Fruit fly (Drosophila melanogaster) whole organism, prepupa: ENCODE results near the gene CG8500.
A peak's percentile ranks its signal among the peaks of the same experiment; 100 is the strongest.

Source experiments
- Blimp-1 ChIP-seq: fragments of 200-800 bp; sonication (Bioruptor generic); optimal IDR thresholded peaks from 3 replicates; lab custom pipeline; 2017; ENCODE audit warnings: missing biosample characterization, missing genetic modification characterization, mild to moderate bottlenecking, moderate library complexity, missing genetic modification reagents
- CG11902 ChIP-seq: fragments of 200-800 bp; sonication (Bioruptor generic); optimal IDR thresholded peaks from 3 replicates; lab custom pipeline; 2016; ENCODE audit warnings: missing biosample characterization, missing genetic modification characterization
- CG15336 ChIP-seq: fragments of 200-800 bp; sonication (Bioruptor generic); IDR thresholded peaks from 2 replicates; pipeline ENCODE4 v1.3.6; 2022; ENCODE audit warnings: missing biosample characterization, missing genetic modification characterization
- CG1621 ChIP-seq: fragments of 200-800 bp; sonication (Bioruptor generic); optimal IDR thresholded peaks from 3 replicates; lab custom pipeline; 2018; ENCODE audit warnings: missing biosample characterization, mild to moderate bottlenecking, missing genetic modification characterization
- CG16779 ChIP-seq: fragments of 200-800 bp; sonication (Bioruptor generic); optimal IDR thresholded peaks from 3 replicates; lab custom pipeline; 2017; ENCODE audit warnings: missing biosample characterization, mild to moderate bottlenecking, missing genetic modification characterization
- CG32006 ChIP-seq: fragments of 200-800 bp; sonication (Bioruptor generic); optimal IDR thresholded peaks from 3 replicates; lab custom pipeline; 2017; ENCODE audit warnings: missing biosample characterization, mild to moderate bottlenecking, missing genetic modification characterization
- CG34406 ChIP-seq: fragments of 200-800 bp; sonication (Bioruptor generic); optimal IDR thresholded peaks from 3 replicates; lab custom pipeline; 2016; ENCODE audit warnings: missing biosample characterization, missing genetic modification characterization
- CG3919 ChIP-seq: fragments of 200-800 bp; sonication (Bioruptor generic); optimal IDR thresholded peaks from 3 replicates; lab custom pipeline; 2016; ENCODE audit warnings: missing biosample characterization, missing genetic modification characterization
- CG6163 ChIP-seq: fragments of 200-800 bp; sonication (Bioruptor generic); IDR thresholded peaks from 3 replicates; pipeline ENCODE4 v1.3.6; 2022; ENCODE audit warnings: missing biosample characterization, missing genetic modification characterization
- CG6792 ChIP-seq: fragments of 200-800 bp; sonication (Bioruptor generic); optimal IDR thresholded peaks from 3 replicates; lab custom pipeline; 2016; ENCODE audit warnings: missing biosample characterization, missing genetic modification characterization
- CG6808 ChIP-seq: fragments of 200-800 bp; sonication (Bioruptor generic); optimal IDR thresholded peaks from 3 replicates; lab custom pipeline; 2017; ENCODE audit warnings: missing biosample characterization, missing genetic modification characterization, mild to moderate bottlenecking, moderate library complexity, missing genetic modification reagents
- CG6854 ChIP-seq: fragments of 200-800 bp; sonication (Bioruptor generic); optimal IDR thresholded peaks from 2 replicates; lab custom pipeline; 2017; ENCODE audit warnings: missing biosample characterization, mild to moderate bottlenecking, missing genetic modification characterization
- CG7368 ChIP-seq: fragments of 200-800 bp; sonication (Bioruptor generic); optimal IDR thresholded peaks from 3 replicates; lab custom pipeline; 2016; ENCODE audit warnings: missing biosample characterization, missing genetic modification characterization
- CG8119 ChIP-seq: fragments of 200-800 bp; sonication (Bioruptor generic); IDR thresholded peaks from 3 replicates; pipeline ENCODE4 v1.3.6; 2022; ENCODE audit warnings: missing biosample characterization, missing genetic modification characterization
- CG8632 ChIP-seq: fragments of 200-800 bp; sonication (Bioruptor generic); optimal IDR thresholded peaks from 3 replicates; lab custom pipeline; 2016; ENCODE audit warnings: missing biosample characterization, missing genetic modification characterization
- CG9139 ChIP-seq: fragments of 200-800 bp; sonication (Bioruptor generic); optimal IDR thresholded peaks from 3 replicates; lab custom pipeline; 2017; ENCODE audit warnings: missing biosample characterization, mild to moderate bottlenecking, missing genetic modification characterization
- Eip75B ChIP-seq: fragments of 200-800 bp; sonication (Bioruptor generic); optimal IDR thresholded peaks from 3 replicates; lab custom pipeline; 2016; ENCODE audit warnings: missing biosample characterization, missing genetic modification characterization
- Eip78C ChIP-seq: fragments of 200-800 bp; sonication (Bioruptor generic); peaks from one replicate; lab custom pipeline; 2016; ENCODE audit warnings: missing biosample characterization, missing genetic modification characterization
- Eip93F ChIP-seq: fragments of 200-800 bp; sonication (Bioruptor generic); optimal IDR thresholded peaks from 2 replicates; lab custom pipeline; 2016; ENCODE audit warnings: missing biosample characterization, mild to moderate bottlenecking, missing genetic modification characterization
- Ets96B ChIP-seq: fragments of 200-800 bp; optimal IDR thresholded peaks from 2 replicates; lab custom pipeline; 2019; ENCODE audit warnings: missing biosample characterization, mild to moderate bottlenecking, missing genetic modification characterization, moderate library complexity
- Lpt ChIP-seq: fragments of 200-800 bp; sonication (Bioruptor generic); optimal IDR thresholded peaks from 3 replicates; lab custom pipeline; 2016; ENCODE audit warnings: missing biosample characterization, missing genetic modification characterization
- Met ChIP-seq: fragments of 200-800 bp; sonication (Bioruptor generic); optimal IDR thresholded peaks from 3 replicates; lab custom pipeline; 2016; ENCODE audit warnings: missing biosample characterization, missing genetic modification characterization
- OdsH ChIP-seq: fragments of 200-800 bp; sonication (Bioruptor generic); optimal IDR thresholded peaks from 3 replicates; lab custom pipeline; 2016; ENCODE audit warnings: missing biosample characterization, missing genetic modification characterization
- Smox ChIP-seq: fragments of 200-800 bp; sonication (Bioruptor generic); optimal IDR thresholded peaks from 3 replicates; lab custom pipeline; 2016; ENCODE audit warnings: missing biosample characterization, missing genetic modification characterization
- Sox102F ChIP-seq: fragments of 200-800 bp; sonication (Bioruptor generic); optimal IDR thresholded peaks from 2 replicates; lab custom pipeline; 2016; ENCODE audit warnings: missing biosample characterization, mild to moderate bottlenecking, missing genetic modification characterization
- Sox14 ChIP-seq: fragments of 200-800 bp; sonication (Bioruptor generic); optimal IDR thresholded peaks from 3 replicates; lab custom pipeline; 2016; ENCODE audit warnings: missing biosample characterization, missing genetic modification characterization
- acj6 ChIP-seq: fragments of 200-800 bp; sonication (Bioruptor generic); optimal IDR thresholded peaks from 3 replicates; lab custom pipeline; 2016; ENCODE audit warnings: missing biosample characterization, missing genetic modification characterization
- dac ChIP-seq: fragments of 200-800 bp; sonication (Bioruptor generic); optimal IDR thresholded peaks from 2 replicates; lab custom pipeline; 2017; ENCODE audit warnings: missing biosample characterization, mild to moderate bottlenecking, missing genetic modification characterization
- eg ChIP-seq: fragments of 200-800 bp; sonication (Bioruptor generic); IDR thresholded peaks from 3 replicates; pipeline ENCODE4 v1.3.6; 2022; ENCODE audit warnings: missing biosample characterization, missing genetic modification characterization
- fd59A ChIP-seq: fragments of 200-800 bp; sonication (Bioruptor generic); optimal IDR thresholded peaks from 2 replicates; lab custom pipeline; 2017; ENCODE audit warnings: missing biosample characterization, mild to moderate bottlenecking, missing genetic modification characterization, missing genetic modification reagents
- fd85E ChIP-seq: fragments of 200-800 bp; sonication (Bioruptor generic); optimal IDR thresholded peaks from 3 replicates; lab custom pipeline; 2016; ENCODE audit warnings: missing biosample characterization, missing genetic modification characterization
- fkh ChIP-seq: fragments of 200-800 bp; sonication (Bioruptor generic); optimal IDR thresholded peaks from 3 replicates; lab custom pipeline; 2017; ENCODE audit warnings: missing biosample characterization, mild to moderate bottlenecking, missing genetic modification characterization, moderate library complexity
- lz ChIP-seq: fragments of 200-800 bp; sonication (Bioruptor generic); optimal IDR thresholded peaks from 3 replicates; lab custom pipeline; 2016; ENCODE audit warnings: missing biosample characterization, missing genetic modification characterization
- net ChIP-seq: fragments of 200-800 bp; sonication (Bioruptor generic); optimal IDR thresholded peaks from 3 replicates; lab custom pipeline; 2016; ENCODE audit warnings: missing biosample characterization, missing genetic modification characterization
- pdm3 ChIP-seq: fragments of 200-800 bp; sonication (Bioruptor generic); optimal IDR thresholded peaks from 3 replicates; lab custom pipeline; 2016; ENCODE audit warnings: missing biosample characterization, missing genetic modification characterization
- salr ChIP-seq, 2 experiments: fragments of 200-800 bp; sonication (Bioruptor generic); optimal IDR thresholded peaks; 3 replicates each; lab custom pipeline; 2016 to 2018; ENCODE audit warnings: missing biosample characterization in 2 of 2, missing genetic modification characterization in 2 of 2, mild to moderate bottlenecking in 1 of 2
- ss ChIP-seq, 2 experiments: fragments of 200-800 bp; sonication (Bioruptor generic); optimal IDR thresholded peaks; 2 replicates in 1 of 2; 3 replicates in 1 of 2; lab custom pipeline; 2017 to 2018; ENCODE audit warnings: mild to moderate bottlenecking in 2 of 2, missing biosample characterization in 2 of 2, missing genetic modification characterization in 2 of 2, moderate library complexity in 1 of 2
- topi ChIP-seq: fragments of 200-800 bp; sonication (Bioruptor generic); optimal IDR thresholded peaks from 3 replicates; lab custom pipeline; 2016; ENCODE audit warnings: missing biosample characterization, missing genetic modification characterization

Gene CG8500

DNA sequence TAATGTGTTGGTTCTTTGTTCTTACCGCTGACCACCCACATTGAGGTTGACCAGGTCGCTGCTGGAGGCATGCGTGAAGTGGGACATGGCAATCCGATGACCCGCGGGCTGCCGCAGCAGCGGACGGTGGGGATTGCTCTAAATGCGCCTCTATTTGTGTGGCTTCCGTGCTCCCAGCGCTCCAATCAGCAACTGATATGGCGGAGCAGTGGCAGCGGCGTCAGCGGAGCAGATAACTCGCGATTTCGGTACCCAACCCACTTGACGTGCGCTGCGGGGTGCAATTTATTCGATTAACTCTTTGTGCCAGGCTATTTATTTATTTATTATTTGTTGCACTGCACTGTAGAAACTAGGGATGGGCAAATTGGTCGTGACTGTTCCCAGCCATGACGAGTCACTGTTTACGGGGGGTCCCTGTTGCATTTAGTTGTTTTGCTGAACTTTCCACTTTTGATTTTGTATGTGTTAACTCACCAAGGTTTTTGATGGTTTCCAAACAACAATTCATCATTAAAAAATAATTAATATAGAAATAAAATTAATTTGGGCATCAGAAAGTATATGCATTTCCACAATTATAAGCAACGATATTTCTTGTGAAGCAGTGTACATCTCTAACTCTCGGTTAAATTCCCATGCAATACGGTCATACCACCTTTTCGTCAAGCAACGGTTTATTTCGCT lies 16.3 kb downstream of the CG8500 start, which contains the start of the genes CG9467 and CG8526 (continued):
- TF ChIP-seq Smox (GFP tag; lab: Kevin White, UChicago) (no peak), fd85E (GFP tag; lab: Kevin White, UChicago) (no peak), Met (GFP tag; lab: Kevin White, UChicago) (no peak), acj6 (peak; percentile 59), CG8119 (GFP tag; lab: Robert Waterston, UW) (no peak), CG15336 (GFP tag; lab: Robert Waterston, UW) (0 out of 2 replicates have a peak, but pooled peaks have one; percentile 23), lz (GFP tag; lab: Kevin White, UChicago) (peak; percentile 67), OdsH (GFP tag; lab: Kevin White, UChicago) (no peak), Sox102F (no peak), CG8632 (no peak), salr (GFP tag; optimal IDR thresholded peaks at IDR 0.05; lab: Kevin White, UChicago) (no peak), topi (no peak), CG32006 (GFP tag; lab: Kevin White, UChicago) (no peak), pdm3 (GFP tag; lab: Kevin White, UChicago) (no peak), fkh (peak; percentile 85)

DNA sequence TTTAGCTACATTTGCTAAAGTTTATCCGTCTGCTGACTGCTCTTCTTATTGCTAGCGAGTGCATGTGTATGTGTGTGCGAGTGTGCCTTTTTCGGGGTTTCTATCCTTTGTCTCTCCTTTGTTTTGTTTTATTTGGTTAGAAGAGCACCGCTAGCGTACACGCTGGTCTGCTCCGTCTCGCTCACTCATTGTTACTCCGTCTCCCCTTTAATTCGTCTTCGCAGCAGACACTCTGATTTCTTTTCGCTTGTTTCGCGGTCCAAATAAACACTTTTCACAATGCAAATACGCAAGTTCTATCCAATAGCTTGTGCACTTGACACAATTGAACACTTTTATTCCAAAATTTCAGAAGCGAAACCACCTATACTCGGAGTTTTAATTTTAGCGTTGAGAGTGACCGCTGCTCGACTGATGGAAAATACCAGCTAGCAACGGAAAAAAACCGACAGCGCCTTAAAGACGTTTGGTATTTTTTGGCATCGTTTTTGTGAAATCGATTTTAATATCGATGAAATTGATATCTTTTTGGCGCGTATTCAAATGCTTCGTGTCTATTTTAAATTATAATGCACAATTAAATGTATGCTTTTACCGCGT lies 24.6 kb downstream of the CG8500 start, which contains the start of gene FBXO11:
Gene FBXO11, minus strand, starts transcription at position 423 of the 600 bp plus-strand sequence.
- peak; percentile 80 for TF ChIP-seq eg (GFP tag; lab: Robert Waterston, UW)
- peak; percentile 75 for TF ChIP-seq CG1621
- peak; percentile 38 for TF ChIP-seq topi
- no peak for TF ChIP-seq fd59A (GFP tag; lab: Kevin White, UChicago)
- peak; percentile 77 for TF ChIP-seq CG16779 (tag; lab: Kevin White, UChicago)
- no peak for TF ChIP-seq CG11902 (GFP tag; lab: Kevin White, UChicago)
- TF ChIP-seq CG32006 (GFP tag; lab: Kevin White, UChicago) = no peak
- TF ChIP-seq fd85E (GFP tag; lab: Kevin White, UChicago) = peak; percentile 61
- TF ChIP-seq lz (GFP tag; lab: Kevin White, UChicago) = peak; percentile 5
- TF ChIP-seq CG6163 (GFP tag; lab: Robert Waterston, UW) = peak; percentile 98
- TF ChIP-seq salr (GFP tag; optimal IDR thresholded peaks at IDR 0.05; lab: Kevin White, UChicago) = peak in 1 of 2 experiments; percentile 19
- no peak for TF ChIP-seq CG6808 (GFP tag; lab: Kevin White, UChicago)
- peak; percentile 96 for TF ChIP-seq fkh
- peak; percentile 60; the same call in 2 of the 3 replicates for TF ChIP-seq CG8119 (GFP tag; lab: Robert Waterston, UW)
- TF ChIP-seq Eip75B (GFP tag; lab: Kevin White, UChicago) = no peak
- TF ChIP-seq Lpt (GFP tag; lab: Kevin White, UChicago) = peak; percentile 67
- TF ChIP-seq Ets96B (tag; lab: Kevin White, UChicago) = peak; percentile 53
- peak; percentile 38 for TF ChIP-seq dac (GFP tag; lab: Kevin White, UChicago)
- TF ChIP-seq net (GFP tag; lab: Kevin White, UChicago) = no peak
- peak; percentile 33 for TF ChIP-seq Blimp-1
- TF ChIP-seq Sox14 (GFP tag; lab: Kevin White, UChicago) = peak; percentile 98
- TF ChIP-seq CG15336 (GFP tag; lab: Robert Waterston, UW) = peak; percentile 50
- TF ChIP-seq Eip78C (GFP tag; lab: Kevin White, UChicago) = peak; percentile 84
- TF ChIP-seq CG7368 (GFP tag; lab: Kevin White, UChicago) = no peak
- peak; percentile 7 for TF ChIP-seq CG6792 (GFP tag; lab: Kevin White, UChicago)
- peak in 1 of 2 experiments; percentile 89 for TF ChIP-seq ss (GFP tag; optimal IDR thresholded peaks at IDR 0.05; lab: Kevin White, UChicago)
- no peak for TF ChIP-seq OdsH (GFP tag; lab: Kevin White, UChicago)
- peak; percentile 25 for TF ChIP-seq Eip93F (GFP tag; lab: Kevin White, UChicago)
- TF ChIP-seq CG6854 = peak; percentile 73
- TF ChIP-seq, all 60 proteins: peak for 21

dm6 chr3R:9812447-9812846 lies 28.0 kb downstream of the CG8500 start, which contains the start of gene CG8534:
TSS of gene CG8534 (plus strand) at chr3R:9812747.
- TF ChIP-seq CG3919 (no peak), CG9139 (GFP tag; lab: Kevin White, UChicago) (no peak), Eip75B (GFP tag; lab: Kevin White, UChicago) (no peak), Sox102F (no peak), CG1621 (no peak), CG34406 (no peak)
